Worm (Caenorhabditis elegans) whole organism, early embryonic: Measurements from ENCODE around the gene thk-1.

Experiments
- B0310.2 ChIP-seq: sonication (generic microtip); optimal IDR thresholded peaks from 2 replicates; lab custom pipeline; 2016; ENCODE audit warnings: mild to moderate bottlenecking, missing genetic modification characterization, missing compliant biosample characterization
- F13C5.2 ChIP-seq: sonication (generic microtip); optimal IDR thresholded peaks from 2 replicates; lab custom pipeline; 2017; ENCODE audit warnings: mild to moderate bottlenecking, missing genetic modification characterization, inconsistent platforms, missing compliant biosample characterization
- ama-1 ChIP-seq: fragments of 150-350 bp; optimal IDR thresholded peaks from 2 replicates; lab custom pipeline; 2014
- ceh-13 ChIP-seq: fragments of 200-800 bp; sonication (Bioruptor generic); optimal IDR thresholded peaks from 2 replicates; lab custom pipeline; 2018; ENCODE audit warnings: mild to moderate bottlenecking, missing genetic modification characterization, missing compliant biosample characterization
- flt-1 ChIP-seq: fragments of 200-800 bp; sonication (Bioruptor generic); IDR thresholded peaks from 2 replicates; pipeline ENCODE4 v1.3.6; 2022; ENCODE audit warnings: missing genetic modification characterization, missing compliant biosample characterization
- hmbx-1 ChIP-seq: sonication (generic microtip); optimal IDR thresholded peaks from 2 replicates; lab custom pipeline; 2016; ENCODE audit warnings: mild to moderate bottlenecking, missing genetic modification characterization, missing compliant biosample characterization
- hmg-4 ChIP-seq: fragments of 200-800 bp; sonication (Bioruptor generic); optimal IDR thresholded peaks from 2 replicates; lab custom pipeline; 2018; ENCODE audit warnings: mild to moderate bottlenecking, missing genetic modification characterization, missing compliant biosample characterization
- hnd-1 ChIP-seq: sonication (generic microtip); optimal IDR thresholded peaks from 2 replicates; lab custom pipeline; 2016; ENCODE audit warnings: missing genetic modification characterization, missing compliant biosample characterization
- scrt-1 ChIP-seq: fragments of 200-800 bp; sonication (Bioruptor generic); IDR thresholded peaks from 2 replicates; pipeline ENCODE4 v1.3.6; 2022; ENCODE audit warnings: missing genetic modification characterization, missing compliant biosample characterization
- sea-1 ChIP-seq: fragments of 200-800 bp; sonication (Bioruptor generic); conservative IDR thresholded peaks from 2 replicates; pipeline ENCODE4 v1.3.6; 2022; ENCODE audit warnings: missing genetic modification characterization, missing compliant biosample characterization
- tbx-11 ChIP-seq: fragments of 200-800 bp; sonication (Bioruptor generic); IDR thresholded peaks from 2 replicates; pipeline ENCODE4 v1.3.6; 2022; ENCODE audit warnings: missing genetic modification characterization, missing compliant biosample characterization
- tbx-37 ChIP-seq: fragments of 200-800 bp; sonication (Bioruptor generic); conservative IDR thresholded peaks from 2 replicates; pipeline ENCODE4 v1.3.6; 2022; ENCODE audit warnings: missing genetic modification reagents, missing genetic modification characterization, missing compliant biosample characterization
- tra-4 ChIP-seq: sonication (generic microtip); optimal IDR thresholded peaks from 2 replicates; lab custom pipeline; 2017; ENCODE audit warnings: missing genetic modification characterization, missing compliant biosample characterization

ce11 chrIV:10318199-10318598 lies 36.8 kb upstream of the thk-1 start, which contains the start of gene R09E10.2:
- no peak for TF ChIP-seq F13C5.2 (tag; lab: Kevin White, UChicago)
- no peak for TF ChIP-seq sea-1 (GFP tag; lab: Robert Waterston, UW)
- TF ChIP-seq ceh-13 (GFP tag; lab: Kevin White, UChicago) = no peak
- TF ChIP-seq ama-1 (lab: Kevin White, UChicago) = no peak
- TF ChIP-seq tra-4 (tag; lab: Kevin White, UChicago) = no peak
- TF ChIP-seq tbx-11 (GFP tag; lab: Robert Waterston, UW) = no peak
- no peak for TF ChIP-seq B0310.2
- no peak for TF ChIP-seq hmg-4
- TF ChIP-seq hnd-1 (tag; lab: Kevin White, UChicago) = no peak
- no peak for TF ChIP-seq hmbx-1
- TF ChIP-seq tbx-37 (GFP tag; lab: Robert Waterston, UW) = no peak
- no peak for TF ChIP-seq flt-1 (GFP tag; lab: Robert Waterston, UW)
- TF ChIP-seq scrt-1 = no peak
